Fruit fly (Drosophila melanogaster): ENCODE data around the gene CG34279.

DNA sequence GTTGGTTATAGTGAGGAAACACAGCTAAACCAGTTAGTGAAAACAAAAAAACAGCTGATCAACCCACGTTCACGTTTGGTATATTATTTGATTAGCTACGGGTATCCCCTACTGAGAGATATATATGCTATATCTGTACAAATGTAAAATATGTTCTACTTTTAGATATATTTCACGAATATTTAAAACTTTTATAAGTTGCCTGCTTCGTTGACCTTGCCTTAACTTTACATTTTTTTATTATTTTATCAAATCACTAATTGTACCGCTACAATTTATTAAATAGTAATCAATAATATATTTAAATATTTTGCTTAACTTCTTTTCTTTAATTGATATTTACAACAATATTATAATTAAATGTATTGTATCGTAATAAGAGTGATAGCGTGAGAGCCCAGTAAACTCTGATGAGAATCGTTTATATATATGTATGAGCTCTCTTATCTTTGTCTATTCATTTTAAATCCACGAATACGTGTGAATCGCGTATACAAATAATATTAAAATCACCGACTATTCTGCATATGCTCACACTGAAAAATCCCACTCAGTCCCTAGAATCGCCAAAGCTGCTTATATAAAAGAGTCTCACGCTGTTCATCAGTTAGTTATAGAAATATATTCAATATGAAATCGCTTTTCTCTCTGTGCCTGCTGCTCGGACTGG lies 9.5 kb upstream of the CG34279 start, which contains the start of gene CG42821:
- TF ChIP-seq CG8478 (optimal IDR thresholded peaks at IDR 0.05), result no peak
- TF ChIP-seq CTCF (optimal IDR thresholded peaks at IDR 0.05), result no peak

All from S2 (cell line).